Worm (Caenorhabditis elegans): ENCODE measurements around the gene epg-3.

- TF ChIP-seq snpc-4 (tag; optimal IDR thresholded peaks at IDR 0.05) (no peak), ceh-39 (tag; optimal IDR thresholded peaks at IDR 0.05) (no peak)
These were observed 3.4 kb upstream of the epg-3 start for ce11 chrIII:12931108-12931507.

Measured in whole organism, mixed stage, embryonic.